Fruit fly (Drosophila melanogaster) whole organism, embryonic: ENCODE measurements around the gene CG43755.
A peak's percentile ranks its signal among the peaks of the same experiment; 100 is the strongest.

Experiments used
- Antp ChIP-seq: fragments of 200-800 bp; sonication (Bioruptor generic); optimal IDR thresholded peaks from 3 replicates; lab custom pipeline; 2016; ENCODE audit warnings: missing biosample characterization, missing genetic modification characterization
- BEAF-32 ChIP-seq: fragments of 200-800 bp; sonication (Bioruptor generic); optimal IDR thresholded peaks from 3 replicates; lab custom pipeline; 2017; ENCODE audit warnings: missing biosample characterization, missing genetic modification characterization, mild to moderate bottlenecking, moderate library complexity, missing genetic modification reagents
- Bgb ChIP-seq: fragments of 200-800 bp; sonication (Bioruptor generic); IDR thresholded peaks from 2 replicates; pipeline ENCODE4 v1.3.6; 2022; ENCODE audit warnings: missing biosample characterization, missing genetic modification characterization; ENCODE audit not compliant: partially characterized antibody
- BtbVII ChIP-seq: fragments of 200-800 bp; sonication (Bioruptor generic); optimal IDR thresholded peaks from 3 replicates; lab custom pipeline; 2017; ENCODE audit warnings: missing biosample characterization, mild to moderate bottlenecking, missing genetic modification characterization
- CG10565 ChIP-seq: fragments of 200-800 bp; sonication (Bioruptor generic); optimal IDR thresholded peaks from 3 replicates; lab custom pipeline; 2016; ENCODE audit warnings: missing biosample characterization, mild to moderate bottlenecking, missing genetic modification characterization
- CG10959 ChIP-seq: fragments of 200-800 bp; sonication (Bioruptor generic); IDR thresholded peaks from 2 replicates; pipeline ENCODE4 v1.3.6; 2022; ENCODE audit warnings: missing biosample characterization, missing genetic modification characterization
- CG11085 ChIP-seq: fragments of 200-800 bp; sonication (Bioruptor generic); IDR thresholded peaks from 2 replicates; pipeline ENCODE4 v1.3.6; 2022; ENCODE audit warnings: missing biosample characterization, missing genetic modification characterization
- CG11456 ChIP-seq: fragments of 200-800 bp; sonication (Bioruptor generic); IDR thresholded peaks from 3 replicates; pipeline ENCODE4 v1.3.6; 2022; ENCODE audit warnings: missing biosample characterization, missing genetic modification characterization
- CG12071 ChIP-seq: fragments of 200-800 bp; sonication (Bioruptor generic); optimal IDR thresholded peaks from 3 replicates; lab custom pipeline; 2018; ENCODE audit warnings: missing biosample characterization, mild to moderate bottlenecking, missing genetic modification characterization
- CG13287 ChIP-seq: fragments of 200-800 bp; sonication (Bioruptor generic); IDR thresholded peaks from 2 replicates; pipeline ENCODE4 v1.3.6; 2022; ENCODE audit warnings: missing biosample characterization, missing genetic modification characterization; ENCODE audit not compliant: partially characterized antibody
- CG15514 ChIP-seq: fragments of 200-800 bp; sonication (Bioruptor generic); optimal IDR thresholded peaks from 3 replicates; lab custom pipeline; 2017; ENCODE audit warnings: missing biosample characterization, missing genetic modification characterization, mild to moderate bottlenecking, moderate library complexity, missing genetic modification reagents
- CG17186 ChIP-seq: fragments of 200-800 bp; sonication (Bioruptor generic); optimal IDR thresholded peaks from 3 replicates; lab custom pipeline; 2017; ENCODE audit warnings: missing biosample characterization, missing genetic modification reagents, missing genetic modification characterization
- CG18262 ChIP-seq: fragments of 200-800 bp; optimal IDR thresholded peaks from 3 replicates; lab custom pipeline; 2019; ENCODE audit warnings: missing biosample characterization, mild to moderate bottlenecking, missing genetic modification characterization, moderate library complexity
- CG2678 ChIP-seq: fragments of 200-800 bp; sonication (Bioruptor generic); optimal IDR thresholded peaks from 3 replicates; lab custom pipeline; 2019; ENCODE audit warnings: missing biosample characterization, mild to moderate bottlenecking, missing genetic modification characterization, moderate library complexity
- CG3163 ChIP-seq: fragments of 200-800 bp; sonication (Bioruptor generic); optimal IDR thresholded peaks from 3 replicates; lab custom pipeline; 2016; ENCODE audit warnings: missing biosample characterization, missing genetic modification characterization
- CG42726 ChIP-seq: fragments of 200-800 bp; sonication (Bioruptor generic); IDR thresholded peaks from 2 replicates; pipeline ENCODE4 v1.3.6; 2022; ENCODE audit warnings: missing biosample characterization, missing genetic modification characterization; ENCODE audit not compliant: partially characterized antibody
- CG4820 ChIP-seq: fragments of 200-800 bp; sonication (Bioruptor generic); optimal IDR thresholded peaks from 3 replicates; lab custom pipeline; 2016; ENCODE audit warnings: missing biosample characterization, missing genetic modification characterization
- CG7357 ChIP-seq: fragments of 200-800 bp; sonication (Bioruptor generic); IDR thresholded peaks from 3 replicates; pipeline ENCODE4 v1.3.6; 2022; ENCODE audit warnings: missing biosample characterization, missing genetic modification characterization
- CG7372 ChIP-seq: fragments of 200-800 bp; sonication (Bioruptor generic); IDR thresholded peaks from 2 replicates; pipeline ENCODE4 v1.3.6; 2022; ENCODE audit warnings: missing biosample characterization, missing genetic modification characterization
- CG8388 ChIP-seq: fragments of 200-800 bp; sonication (Bioruptor generic); optimal IDR thresholded peaks from 2 replicates; lab custom pipeline; 2019; ENCODE audit warnings: missing biosample characterization, mild to moderate bottlenecking, missing genetic modification characterization, moderate library complexity
- Deaf1 ChIP-seq: fragments of 200-800 bp; optimal IDR thresholded peaks from 3 replicates; lab custom pipeline; 2019; ENCODE audit warnings: missing biosample characterization, mild to moderate bottlenecking, missing genetic modification characterization, moderate library complexity
- ERR ChIP-seq: fragments of 200-800 bp; sonication (Bioruptor generic); optimal IDR thresholded peaks from 2 replicates; lab custom pipeline; 2016; ENCODE audit warnings: missing biosample characterization, missing genetic modification characterization
- MBD-R2 ChIP-seq: fragments of 200-800 bp; sonication (Bioruptor generic); IDR thresholded peaks from 2 replicates; pipeline ENCODE4 v1.3.6; 2022; ENCODE audit warnings: missing biosample characterization, missing genetic modification characterization
- MTF-1 ChIP-seq: fragments of 200-800 bp; sonication (Bioruptor generic); optimal IDR thresholded peaks from 2 replicates; lab custom pipeline; 2018; ENCODE audit warnings: missing biosample characterization, mild to moderate bottlenecking, missing genetic modification characterization, borderline replicate concordance
- Myb ChIP-seq: fragments of 200-800 bp; sonication (Bioruptor generic); optimal IDR thresholded peaks from 2 replicates; lab custom pipeline; 2016; ENCODE audit warnings: missing biosample characterization, missing genetic modification characterization
- NFAT ChIP-seq: fragments of 200-800 bp; sonication (Bioruptor generic); IDR thresholded peaks from 2 replicates; pipeline ENCODE4 v1.3.6; 2022; ENCODE audit warnings: missing biosample characterization, missing genetic modification characterization
- Opbp ChIP-seq: fragments of 200-800 bp; sonication (Bioruptor generic); IDR thresholded peaks from 3 replicates; pipeline ENCODE4 v1.3.6; 2022; ENCODE audit warnings: missing biosample characterization, missing genetic modification characterization; ENCODE audit not compliant: partially characterized antibody
- Poxn ChIP-seq: fragments of 200-800 bp; sonication (Bioruptor generic); IDR thresholded peaks from 2 replicates; pipeline ENCODE4 v1.3.6; 2022; ENCODE audit warnings: missing biosample characterization, missing genetic modification characterization
- Ptx1 ChIP-seq: fragments of 200-800 bp; sonication (Bioruptor generic); IDR thresholded peaks from 2 replicates; pipeline ENCODE4 v1.3.6; 2022; ENCODE audit warnings: missing biosample characterization, missing genetic modification characterization
- Side ChIP-seq: fragments of 200-800 bp; sonication (Bioruptor generic); optimal IDR thresholded peaks from 2 replicates; lab custom pipeline; 2016; ENCODE audit warnings: missing biosample characterization, missing genetic modification characterization
- Six4 ChIP-seq: fragments of 200-800 bp; sonication (Bioruptor generic); optimal IDR thresholded peaks from 2 replicates; lab custom pipeline; 2016; ENCODE audit warnings: missing biosample characterization, missing genetic modification characterization
- chinmo ChIP-seq: fragments of 200-800 bp; sonication (Bioruptor generic); IDR thresholded peaks from 4 replicates; pipeline ENCODE4 v1.3.6; 2022; ENCODE audit warnings: missing biosample characterization, missing genetic modification characterization; ENCODE audit not compliant: partially characterized antibody
- dm ChIP-seq: fragments of 200-800 bp; sonication (Bioruptor generic); optimal IDR thresholded peaks from 3 replicates; lab custom pipeline; 2016; ENCODE audit warnings: missing biosample characterization, missing genetic modification characterization
- exex ChIP-seq: fragments of 200-800 bp; sonication (Bioruptor generic); optimal IDR thresholded peaks from 4 replicates; lab custom pipeline; 2018; ENCODE audit warnings: missing biosample characterization, mild to moderate bottlenecking, missing genetic modification characterization, moderate library complexity
- eyg ChIP-seq: fragments of 200-800 bp; sonication (Bioruptor generic); optimal IDR thresholded peaks from 3 replicates; lab custom pipeline; 2016; ENCODE audit warnings: missing biosample characterization, missing genetic modification characterization
- hbn ChIP-seq: fragments of 200-800 bp; sonication (Bioruptor generic); IDR thresholded peaks from 2 replicates; pipeline ENCODE4 v1.3.6; 2022; ENCODE audit warnings: missing biosample characterization, missing genetic modification characterization; ENCODE audit not compliant: partially characterized antibody
- lmd ChIP-seq: fragments of 200-800 bp; sonication (Bioruptor generic); IDR thresholded peaks from 2 replicates; pipeline ENCODE4 v1.3.6; 2022; ENCODE audit warnings: missing biosample characterization, missing genetic modification characterization
- nerfin-1 ChIP-seq: fragments of 200-800 bp; sonication (Bioruptor generic); optimal IDR thresholded peaks from 3 replicates; lab custom pipeline; 2019; ENCODE audit warnings: missing biosample characterization, mild to moderate bottlenecking, missing genetic modification characterization, moderate library complexity
- pb ChIP-seq: fragments of 200-800 bp; sonication (Bioruptor generic); optimal IDR thresholded peaks from 3 replicates; lab custom pipeline; 2016; ENCODE audit warnings: missing biosample characterization, missing genetic modification characterization
- pfk ChIP-seq: fragments of 200-800 bp; sonication (Bioruptor generic); optimal IDR thresholded peaks from 2 replicates; lab custom pipeline; 2018; ENCODE audit warnings: missing biosample characterization, mild to moderate bottlenecking, missing genetic modification characterization, moderate library complexity
- phol ChIP-seq: fragments of 200-800 bp; sonication (Bioruptor generic); optimal IDR thresholded peaks from 3 replicates; lab custom pipeline; 2018; ENCODE audit warnings: missing biosample characterization, mild to moderate bottlenecking, missing genetic modification characterization, moderate library complexity
- pros ChIP-seq: fragments of 200-800 bp; sonication (Bioruptor generic); optimal IDR thresholded peaks from 3 replicates; lab custom pipeline; 2019; ENCODE audit warnings: missing biosample characterization, mild to moderate bottlenecking, missing genetic modification characterization, moderate library complexity
- schlank ChIP-seq: fragments of 200-800 bp; sonication (Bioruptor generic); optimal IDR thresholded peaks from 2 replicates; lab custom pipeline; 2018; ENCODE audit warnings: missing biosample characterization, mild to moderate bottlenecking, missing genetic modification characterization
- sd ChIP-seq: fragments of 200-800 bp; sonication (Bioruptor generic); optimal IDR thresholded peaks from 3 replicates; lab custom pipeline; 2018; ENCODE audit warnings: missing biosample characterization, mild to moderate bottlenecking, missing genetic modification characterization, moderate library complexity
- sisA ChIP-seq: fragments of 200-800 bp; sonication (Bioruptor generic); IDR thresholded peaks from 2 replicates; pipeline ENCODE4 v1.3.6; 2022; ENCODE audit warnings: missing biosample characterization, missing genetic modification characterization
- stwl ChIP-seq: fragments of 200-800 bp; sonication (Bioruptor generic); optimal IDR thresholded peaks from 3 replicates; lab custom pipeline; 2018; ENCODE audit warnings: missing biosample characterization, mild to moderate bottlenecking, missing genetic modification characterization, moderate library complexity
- tin ChIP-seq: fragments of 200-800 bp; sonication (Bioruptor generic); optimal IDR thresholded peaks from 3 replicates; lab custom pipeline; 2016; ENCODE audit warnings: missing biosample characterization, missing genetic modification characterization
- tx ChIP-seq: fragments of 200-800 bp; sonication (Bioruptor generic); optimal IDR thresholded peaks from 2 replicates; lab custom pipeline; 2016; ENCODE audit warnings: missing biosample characterization, missing genetic modification characterization
- vnd ChIP-seq: fragments of 200-800 bp; sonication (Bioruptor generic); IDR thresholded peaks from 3 replicates; pipeline ENCODE4 v1.3.6; 2022; ENCODE audit warnings: missing biosample characterization, missing genetic modification characterization; ENCODE audit not compliant: partially characterized antibody

The CG43755 gene

dm6 chr2L:285596-286023 lies 44.0 kb downstream of the CG43755 start (continued):
- TF ChIP-seq NFAT (GFP tag; lab: Robert Waterston, UW) (peak; percentile 50; the same call in 1 of the 2 replicates), CG17186 (GFP tag; lab: Kevin White, UChicago) (peak; percentile 17), MBD-R2 (peak; percentile 77; the same call in 1 of the 2 replicates), pros (GFP tag; lab: Kevin White, UChicago) (no peak), CG3163 (GFP tag; lab: Kevin White, UChicago) (no peak), nerfin-1 (peak; percentile 22), CG11456 (GFP tag; lab: Robert Waterston, UW) (0 out of 3 replicates have a peak, but pooled peaks have one; percentile 68), schlank (tag; lab: Kevin White, UChicago) (no peak), dm (GFP tag; lab: Kevin White, UChicago) (peak; percentile 8), Deaf1 (tag; lab: Kevin White, UChicago) (peak; percentile 70), ERR (no peak), BEAF-32 (peak; percentile 31), chinmo (GFP tag; lab: Robert Waterston, UW) (peak; percentile 5; the same call in 1 of the 4 replicates), Six4 (GFP tag; lab: Kevin White, UChicago) (peak; percentile 28), phol (tag; lab: Kevin White, UChicago) (peak; percentile 29), Antp (peak; percentile 45), CG7357 (GFP tag; lab: Robert Waterston, UW) (no peak), BtbVII (peak; percentile 1), CG15514 (GFP tag; lab: Kevin White, UChicago) (peak; percentile 97), CG10959 (GFP tag; lab: Robert Waterston, UW) (no peak), CG10565 (no peak), sisA (GFP tag; lab: Robert Waterston, UW) (no peak), CG4820 (GFP tag; lab: Kevin White, UChicago) (peak; percentile 3), pfk (GFP tag; lab: Kevin White, UChicago) (peak; percentile 4), CG12071 (peak; percentile 43), Ptx1 (GFP tag; lab: Robert Waterston, UW) (peak; percentile 45; the same call in 1 of the 2 replicates), pb (GFP tag; lab: Kevin White, UChicago) (peak; percentile 40), Opbp (GFP tag; lab: Robert Waterston, UW) (peak; percentile 64; the same call in 2 of the 3 replicates), lmd (peak; percentile 9; the same call in 1 of the 2 replicates), CG42726 (peak; percentile 74), hbn (GFP tag; lab: Robert Waterston, UW) (0 out of 2 replicates have a peak, but pooled peaks have one; percentile 15), eyg (peak; percentile 7), MTF-1 (GFP tag; lab: Kevin White, UChicago) (peak; percentile 37), CG8388 (GFP tag; lab: Kevin White, UChicago) (peak; percentile 31), CG13287 (GFP tag; lab: Robert Waterston, UW) (peak; percentile 41; the same call in 1 of the 2 replicates), CG2678 (tag; lab: Kevin White, UChicago) (peak; percentile 69), CG18262 (tag; lab: Kevin White, UChicago) (peak; percentile 38), exex (tag; lab: Kevin White, UChicago) (no peak), tin (peak; percentile 47), CG7372 (GFP tag; lab: Robert Waterston, UW) (peak; percentile 18; the same call in 1 of the 2 replicates), Poxn (GFP tag; lab: Robert Waterston, UW) (no peak), vnd (GFP tag; lab: Robert Waterston, UW) (no peak), Bgb (peak; percentile 53; the same call in 1 of the 2 replicates), stwl (tag; lab: Kevin White, UChicago) (peak; percentile 77), CG11085 (no peak), tx (GFP tag; lab: Kevin White, UChicago) (peak; percentile 31), Myb (GFP tag; lab: Kevin White, UChicago) (peak; percentile 50), Side (GFP tag; lab: Kevin White, UChicago) (peak; percentile 26), sd (tag; lab: Kevin White, UChicago) (peak; percentile 25)
